Worm (Caenorhabditis elegans): ENCODE data around the gene ZC477.2.
A peak's percentile ranks its signal among the peaks of the same experiment; 100 is the strongest.

- no peak for TF ChIP-seq R02D3.7 (tag; optimal IDR thresholded peaks at IDR 0.05)
- TF ChIP-seq ztf-7 (tag; optimal IDR thresholded peaks at IDR 0.05) = no peak
- TF ChIP-seq pha-4 (GFP tag; IDR thresholded peaks at IDR 0.05) = no peak
- TF ChIP-seq pha-4 (tag; optimal IDR thresholded peaks at IDR 0.05) = no peak
- TF ChIP-seq nhr-11 (tag; optimal IDR thresholded peaks at IDR 0.05) = peak; percentile 39
- no peak for TF ChIP-seq hmg-1.1 (GFP tag; IDR thresholded peaks at IDR 0.05)
- TF ChIP-seq arid-1 (GFP tag; conservative IDR thresholded peaks at IDR 0.05) = no peak
- no peak for TF ChIP-seq spr-3 (GFP tag; optimal IDR thresholded peaks at IDR 0.05)
- no peak for TF ChIP-seq daf-12 (tag; optimal IDR thresholded peaks at IDR 0.05)
- TF ChIP-seq dmd-9 (GFP tag; IDR thresholded peaks at IDR 0.05) = no peak
These were observed 9.4 kb upstream of the ZC477.2 start, which contains the start of gene ZC477.4 for ce11 chrIV:7098509-7099065.
